Fruit fly (Drosophila melanogaster): Measurements from ENCODE around the gene CG3168.

The CG3168 gene

DNA sequence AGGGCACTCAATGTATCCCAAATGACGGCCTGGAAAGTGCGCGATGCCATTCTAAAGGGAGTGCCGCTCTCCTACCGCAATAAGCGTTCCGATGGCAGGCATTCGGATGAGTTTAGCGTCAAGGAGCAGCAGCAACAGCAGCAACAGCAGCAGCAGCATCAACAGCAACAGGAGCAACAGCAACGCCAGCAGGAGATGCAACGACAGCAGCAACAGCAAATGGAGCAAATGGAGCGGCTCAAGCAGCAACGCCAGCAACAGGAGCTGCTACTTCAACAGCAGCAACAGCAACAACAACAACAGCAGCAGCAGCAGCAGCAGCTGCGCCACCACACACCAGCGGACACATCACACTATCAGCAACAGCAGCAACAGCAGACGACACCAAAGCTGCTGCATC lies 23.6 kb downstream of the CG3168 start:
- TF ChIP-seq CG1620 (GFP tag; optimal IDR thresholded peaks at IDR 0.05) (no peak), Hr96 (GFP tag; optimal IDR thresholded peaks at IDR 0.05) (no peak), bab1 (GFP tag; optimal IDR thresholded peaks at IDR 0.05) (no peak), Crg-1 (GFP tag; optimal IDR thresholded peaks at IDR 0.05) (no peak), cnc (optimal IDR thresholded peaks at IDR 0.05) (no peak), CG14711 (tag; optimal IDR thresholded peaks at IDR 0.05) (no peak), cic (GFP tag; optimal IDR thresholded peaks at IDR 0.05) (no peak), CG7045 (GFP tag; optimal IDR thresholded peaks at IDR 0.05) (no peak), toe (GFP tag; optimal IDR thresholded peaks at IDR 0.05) (no peak)

DNA sequence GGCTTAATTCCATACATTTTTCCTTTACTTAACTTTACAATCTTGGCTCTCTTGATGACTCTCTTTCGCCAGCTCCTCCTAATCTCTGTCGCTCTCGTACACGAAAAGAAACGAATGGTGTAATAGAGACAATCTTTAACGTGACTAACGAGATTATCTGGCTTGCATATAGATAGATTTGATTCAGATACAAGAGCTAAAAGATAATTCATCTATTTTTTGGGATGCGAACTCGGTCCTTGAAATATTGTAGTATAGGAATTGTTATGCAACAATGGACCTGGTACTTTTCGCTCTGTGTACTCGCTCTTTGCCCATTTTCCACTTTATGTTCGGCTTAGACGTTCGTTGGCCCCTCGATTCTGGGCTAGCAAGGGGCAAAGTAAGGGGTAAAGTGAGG lies 28.5 kb downstream of the CG3168 start:
- TF ChIP-seq kay (GFP tag; ENCODE audit: borderline replicate concordance): no peak
- TF ChIP-seq Hr96 (GFP tag; optimal IDR thresholded peaks at IDR 0.05): no peak
- TF ChIP-seq Crg-1 (GFP tag; optimal IDR thresholded peaks at IDR 0.05): no peak
- TF ChIP-seq toe (GFP tag; optimal IDR thresholded peaks at IDR 0.05): peak; percentile 1
- TF ChIP-seq CG11617 (GFP tag; optimal IDR thresholded peaks at IDR 0.05): peak; percentile 40
- TF ChIP-seq ovo (GFP tag; optimal IDR thresholded peaks at IDR 0.05): no peak
- TF ChIP-seq bab1 (GFP tag; optimal IDR thresholded peaks at IDR 0.05): peak; percentile 53
- peak; percentile 1 for TF ChIP-seq CG5204 (GFP tag; optimal IDR thresholded peaks at IDR 0.05)
- TF ChIP-seq CG7045 (GFP tag; optimal IDR thresholded peaks at IDR 0.05): peak; percentile 37
- peak; percentile 51 for TF ChIP-seq CG7101 (tag; optimal IDR thresholded peaks at IDR 0.05)
- peak; percentile 51 for TF ChIP-seq CG14711 (tag; optimal IDR thresholded peaks at IDR 0.05)
- TF ChIP-seq cic (GFP tag; optimal IDR thresholded peaks at IDR 0.05): no peak
- peak; percentile 45 for TF ChIP-seq CG33017 (tag; optimal IDR thresholded peaks at IDR 0.05)
- TF ChIP-seq cnc (optimal IDR thresholded peaks at IDR 0.05): no peak
- TF ChIP-seq CG12768 (GFP tag; optimal IDR thresholded peaks at IDR 0.05): peak; percentile 63
- TF ChIP-seq tj (GFP tag; optimal IDR thresholded peaks at IDR 0.05): peak; percentile 43
- no peak for TF ChIP-seq Mnt (GFP tag; optimal IDR thresholded peaks at IDR 0.05)
- TF ChIP-seq CG1620 (GFP tag; optimal IDR thresholded peaks at IDR 0.05): peak; percentile 34
- TF ChIP-seq pad (GFP tag; optimal IDR thresholded peaks at IDR 0.05): peak; percentile 83
- TF ChIP-seq Clk (GFP tag; optimal IDR thresholded peaks at IDR 0.05): no peak

DNA sequence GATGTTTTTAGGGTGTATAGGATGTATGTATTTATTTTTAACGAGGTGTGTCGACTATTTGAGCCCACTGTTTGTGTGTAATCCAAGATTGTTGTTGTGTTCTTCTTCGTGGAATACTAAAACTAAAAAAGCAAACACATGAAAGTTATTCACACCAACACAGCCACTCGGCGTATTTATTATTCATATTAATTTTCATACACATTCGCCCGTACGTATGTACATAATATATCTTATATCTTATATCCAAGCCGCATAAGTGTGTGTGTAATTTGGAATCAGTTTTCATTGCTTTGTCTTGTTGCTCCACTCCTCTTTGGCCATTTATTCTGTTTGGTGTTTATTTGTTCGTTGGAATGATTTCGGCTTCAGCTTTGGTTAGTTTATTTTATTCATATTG lies 29.1 kb downstream of the CG3168 start:
- TF ChIP-seq Hr96 (GFP tag; optimal IDR thresholded peaks at IDR 0.05) (no peak), kay (GFP tag; ENCODE audit: borderline replicate concordance) (no peak), tj (GFP tag; optimal IDR thresholded peaks at IDR 0.05) (peak; percentile 34), bab1 (GFP tag; optimal IDR thresholded peaks at IDR 0.05) (no peak)

DNA sequence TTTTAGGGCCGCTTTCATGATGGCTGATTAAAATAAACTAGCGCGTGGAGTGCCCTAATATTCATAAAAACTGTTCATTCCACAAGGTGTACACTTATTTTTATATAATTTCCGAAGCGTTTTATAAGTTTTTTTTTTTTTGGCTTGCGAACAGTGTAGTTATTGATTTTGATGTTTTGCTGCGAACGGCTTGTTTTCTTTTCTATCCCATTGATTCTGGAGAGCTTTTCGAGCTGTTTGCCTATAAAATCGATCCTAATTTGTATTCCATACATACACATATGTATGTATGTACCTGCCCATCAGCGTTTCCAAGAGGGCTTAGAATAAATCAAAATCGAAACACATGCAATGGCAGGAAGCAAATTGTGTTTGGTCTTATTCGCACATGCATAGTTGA lies 29.5 kb downstream of the CG3168 start:
- no peak for TF ChIP-seq cnc (optimal IDR thresholded peaks at IDR 0.05)
- TF ChIP-seq kay (GFP tag; ENCODE audit: borderline replicate concordance): peak; percentile 64

DNA sequence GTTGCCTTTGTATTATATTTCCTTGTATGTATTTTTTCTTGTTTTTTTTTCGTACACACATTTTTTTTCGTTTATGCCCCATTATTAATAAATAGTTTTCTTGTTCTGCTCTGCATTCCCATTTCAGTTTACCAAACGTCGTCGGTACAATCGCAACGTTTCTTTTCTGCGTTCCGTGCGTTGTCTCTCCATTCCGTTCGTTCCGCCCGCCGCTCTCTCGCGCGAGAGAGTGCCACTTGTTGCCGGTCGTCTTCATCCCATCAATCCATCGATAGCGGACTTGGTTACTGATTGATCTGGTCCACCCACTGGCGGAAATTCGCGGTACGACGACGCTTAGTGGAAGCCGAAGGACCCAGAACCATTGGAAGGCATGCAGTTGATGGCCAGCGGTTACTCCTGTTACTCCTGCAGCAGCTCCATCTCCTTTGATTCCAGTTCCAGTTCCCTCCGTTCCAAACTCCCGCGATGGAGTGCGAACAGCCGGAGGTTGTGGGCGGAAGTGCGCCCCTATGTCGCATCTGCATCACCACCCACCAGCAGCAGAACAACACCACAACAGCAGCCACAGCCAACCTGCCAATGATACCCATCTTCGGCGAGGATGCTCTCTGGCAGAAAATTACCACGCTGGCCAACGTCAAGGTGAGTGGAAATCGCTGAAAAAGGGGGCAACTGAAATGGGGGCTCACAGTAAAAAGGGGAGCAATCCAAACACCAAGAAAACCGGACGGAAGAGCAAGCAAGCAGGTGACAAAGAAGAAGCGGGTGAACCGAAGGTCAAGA lies 30.3 kb downstream of the CG3168 start:
- TF ChIP-seq Mnt (GFP tag; optimal IDR thresholded peaks at IDR 0.05): no peak
- no peak for TF ChIP-seq CG11617 (GFP tag; optimal IDR thresholded peaks at IDR 0.05)
- TF ChIP-seq cic (GFP tag; optimal IDR thresholded peaks at IDR 0.05): no peak
- no peak for TF ChIP-seq ovo (GFP tag; optimal IDR thresholded peaks at IDR 0.05)
- TF ChIP-seq CG14711 (tag; optimal IDR thresholded peaks at IDR 0.05): no peak

DNA sequence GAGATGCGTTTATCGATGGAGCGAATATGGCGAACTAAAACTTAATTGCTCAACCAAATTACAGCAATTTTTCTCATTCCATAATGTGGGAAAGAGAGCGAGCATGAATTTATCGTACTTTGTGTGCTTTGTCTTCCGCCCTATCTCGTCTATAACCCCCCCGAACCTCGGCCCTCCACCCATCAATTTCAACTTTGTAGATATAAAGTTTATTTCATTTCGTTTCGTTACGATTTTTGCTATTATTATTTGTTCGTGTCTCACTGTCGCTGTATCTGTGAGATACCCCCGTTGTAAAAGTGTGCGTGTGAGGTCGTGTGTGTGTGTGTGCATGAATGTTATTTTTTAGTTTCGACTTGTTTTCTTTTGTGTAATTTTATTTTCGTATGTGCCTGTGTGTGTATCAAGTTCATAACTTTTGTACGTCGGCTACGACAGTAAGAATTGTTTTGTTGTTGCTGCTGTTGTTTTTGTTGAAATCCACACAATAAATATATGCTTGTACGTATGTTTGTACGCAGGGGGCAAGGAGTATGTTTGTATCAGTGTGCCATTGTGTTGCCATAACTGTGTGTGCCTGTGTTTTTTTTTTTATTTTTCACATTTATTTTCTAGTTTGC lies 31.1 kb downstream of the CG3168 start:
- no peak for TF ChIP-seq kay (GFP tag; ENCODE audit: borderline replicate concordance)
- TF ChIP-seq bab1 (GFP tag; optimal IDR thresholded peaks at IDR 0.05): no peak
- TF ChIP-seq cic (GFP tag; optimal IDR thresholded peaks at IDR 0.05): peak; percentile 52
- TF ChIP-seq cnc (optimal IDR thresholded peaks at IDR 0.05): no peak

DNA sequence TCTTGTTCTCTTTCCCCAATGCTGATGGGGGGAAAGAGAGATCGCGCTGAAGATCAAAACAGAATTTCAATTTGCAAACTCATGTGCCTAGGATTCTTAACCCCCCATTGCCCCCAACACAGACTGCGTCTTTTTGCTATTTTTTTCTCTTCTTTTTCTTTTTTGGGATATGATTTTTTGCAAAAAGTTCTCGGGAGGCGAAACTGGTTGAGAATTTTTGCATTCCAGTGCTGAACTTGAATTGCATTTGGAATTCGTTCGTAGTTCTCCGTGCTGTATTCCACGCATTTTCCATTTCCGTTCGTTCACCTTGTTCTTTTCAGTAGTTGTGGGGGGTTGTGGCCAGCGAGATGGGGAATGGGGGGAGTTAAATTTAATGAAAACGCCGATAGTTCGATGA lies 31.6 kb downstream of the CG3168 start:
- TF ChIP-seq Mnt (GFP tag; optimal IDR thresholded peaks at IDR 0.05) (no peak), cnc (optimal IDR thresholded peaks at IDR 0.05) (no peak), ovo (GFP tag; optimal IDR thresholded peaks at IDR 0.05) (no peak), CG7101 (tag; optimal IDR thresholded peaks at IDR 0.05) (no peak), CG1620 (GFP tag; optimal IDR thresholded peaks at IDR 0.05) (no peak), CG7045 (GFP tag; optimal IDR thresholded peaks at IDR 0.05) (no peak), Clk (GFP tag; optimal IDR thresholded peaks at IDR 0.05) (no peak), tj (GFP tag; optimal IDR thresholded peaks at IDR 0.05) (no peak), bab1 (GFP tag; optimal IDR thresholded peaks at IDR 0.05) (no peak), CG12768 (GFP tag; optimal IDR thresholded peaks at IDR 0.05) (no peak), CG5204 (GFP tag; optimal IDR thresholded peaks at IDR 0.05) (no peak)
